Worm (Caenorhabditis elegans): Measurements from ENCODE around the gene F47B7.2.
A peak's percentile ranks its signal among the peaks of the same experiment; 100 is the strongest.

DNA sequence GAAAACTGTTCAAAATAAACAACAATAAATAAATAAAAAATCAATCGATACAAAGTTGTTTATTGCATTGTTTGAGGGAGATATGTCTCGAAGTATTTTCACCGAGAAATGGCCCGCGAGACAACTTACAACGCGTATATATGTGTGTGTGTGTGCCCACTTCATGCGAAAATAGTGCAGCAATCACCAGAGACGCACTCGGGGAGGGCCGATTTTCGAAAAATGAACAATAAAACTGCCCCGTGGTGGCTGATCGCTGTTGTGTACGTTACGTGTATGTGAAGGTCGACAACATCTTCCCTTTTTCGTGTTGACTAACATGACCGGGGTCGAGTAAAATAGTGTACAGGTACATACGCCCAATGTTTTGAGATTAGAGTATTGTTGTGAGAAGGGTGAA lies 15.9 kb downstream of the F47B7.2 start:
- TF ChIP-seq unc-120 (tag; optimal IDR thresholded peaks at IDR 0.05; ENCODE audit: poor library complexity, severe bottlenecking) (no peak), mls-2 (tag; optimal IDR thresholded peaks at IDR 0.05) (no peak), snpc-4 (tag; optimal IDR thresholded peaks at IDR 0.05) (no peak), pha-4 (tag; optimal IDR thresholded peaks at IDR 0.05) (no peak), nhr-237 (tag; optimal IDR thresholded peaks at IDR 0.05) (peak; percentile 13)
